Worm (Caenorhabditis elegans): ENCODE measurements around the gene gst-37.

DNA sequence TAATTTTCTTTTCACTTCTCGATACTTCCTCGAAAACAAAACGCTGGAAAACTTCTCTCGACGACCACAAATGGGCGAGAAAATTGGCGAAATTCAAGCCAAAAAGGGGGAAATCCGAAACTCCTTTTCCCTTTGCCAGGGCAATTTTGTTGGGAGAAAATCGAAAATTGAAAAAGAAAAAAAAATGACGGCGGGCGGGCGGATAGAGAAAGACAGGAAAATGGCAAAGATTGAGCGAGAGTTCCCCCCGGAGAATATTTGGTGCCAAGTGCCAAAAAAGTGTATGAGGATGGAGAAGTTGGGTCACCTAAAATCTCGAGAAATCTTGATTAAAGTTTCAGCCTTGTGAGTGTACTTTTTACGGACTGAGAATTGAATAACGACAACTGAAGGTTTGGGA, 33.1 kb upstream of the gst-37 start:
- TF ChIP-seq unc-62 (GFP tag; optimal IDR thresholded peaks at IDR 0.05): no peak
- no peak for TF ChIP-seq lsy-2 (tag; optimal IDR thresholded peaks at IDR 0.05)
- TF ChIP-seq elt-3 (tag; optimal IDR thresholded peaks at IDR 0.05): no peak
- TF ChIP-seq nhr-11 (tag; optimal IDR thresholded peaks at IDR 0.05): no peak
- no peak for TF ChIP-seq blmp-1 (tag; optimal IDR thresholded peaks at IDR 0.05; ENCODE audit: insufficient read depth)
- TF ChIP-seq lin-13 (GFP tag; optimal IDR thresholded peaks at IDR 0.05): no peak
- no peak for TF ChIP-seq egl-27 (tag; optimal IDR thresholded peaks at IDR 0.05)
- no peak for TF ChIP-seq mab-5 (tag; optimal IDR thresholded peaks at IDR 0.05)
- TF ChIP-seq snpc-4 (tag; optimal IDR thresholded peaks at IDR 0.05): no peak
